Worm (Caenorhabditis elegans): Measurements from ENCODE around the gene rde-1.

The rde-1 gene

DNA sequence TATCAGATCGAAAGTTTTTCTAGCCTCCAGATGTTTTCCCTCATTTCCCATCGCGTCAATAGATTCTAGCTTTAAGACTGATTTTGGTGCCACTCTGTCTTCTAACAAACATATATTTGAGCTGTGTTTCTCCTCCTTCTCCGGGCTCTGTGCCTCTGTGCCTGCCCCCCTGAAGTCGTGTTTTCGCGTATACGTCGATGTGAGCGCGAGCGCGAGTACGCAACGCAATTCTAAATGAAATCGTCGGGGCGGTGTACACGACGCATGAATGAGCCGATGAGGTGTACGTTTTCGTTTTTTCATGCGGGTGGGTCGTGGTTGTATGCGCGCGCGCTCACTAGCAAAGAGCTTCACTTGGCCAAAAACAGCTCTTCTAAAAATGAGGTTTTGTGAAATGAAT, 25.6 kb downstream of the rde-1 start:
- TF ChIP-seq madf-3 (GFP tag; IDR thresholded peaks at IDR 0.05) (0 out of 2 replicates have a peak, but pooled peaks have one; percentile 19), tbp1 (GFP tag; optimal IDR thresholded peaks at IDR 0.05) (no peak), zfh-2 (GFP tag; conservative IDR thresholded peaks at IDR 0.05) (peak; percentile 36; the same call in 1 of the 2 replicates), bed-1 (GFP tag; IDR thresholded peaks at IDR 0.05) (no peak), ZK185.1 (tag; optimal IDR thresholded peaks at IDR 0.05; ENCODE audit: poor library complexity, severe bottlenecking) (no peak), ztf-6 (GFP tag; IDR thresholded peaks at IDR 0.05) (no peak), F57A8.1 (GFP tag; optimal IDR thresholded peaks at IDR 0.05) (no peak), attf-3 (GFP tag; conservative IDR thresholded peaks at IDR 0.05) (no peak)

DNA sequence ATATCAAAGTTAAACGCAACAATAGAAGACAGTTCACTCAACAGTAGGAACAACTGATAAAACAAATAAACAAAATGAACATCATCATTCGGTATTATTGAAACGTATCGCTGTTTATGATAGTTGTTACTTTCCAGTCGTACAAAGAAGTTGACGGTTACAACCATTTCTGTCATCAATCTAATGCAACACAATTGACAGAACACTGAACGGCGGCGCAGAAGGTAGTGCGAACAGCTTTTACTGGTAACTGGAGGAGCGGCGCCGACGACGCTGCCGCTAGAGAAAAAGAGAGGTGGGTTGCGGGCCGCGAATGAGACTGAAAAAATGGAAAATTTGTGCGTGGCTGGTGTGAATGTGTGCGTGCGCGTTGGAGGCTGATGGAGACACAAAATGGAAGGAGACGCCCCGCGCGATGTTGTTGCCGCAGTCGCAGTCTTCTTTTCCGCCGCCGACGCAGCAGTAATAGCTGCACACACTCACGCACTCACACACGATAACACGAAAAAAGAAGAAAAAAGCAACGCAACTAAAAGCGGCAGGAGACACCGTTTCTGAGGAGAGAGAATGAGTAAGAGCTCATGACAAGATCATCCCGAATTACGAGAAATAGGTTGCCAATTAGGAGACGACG, 27.2 kb downstream of the rde-1 start:
- TF ChIP-seq hsf-1 (GFP tag; IDR thresholded peaks at IDR 0.05) (0 out of 2 replicates have a peak, but pooled peaks have one; percentile 33), zfh-2 (GFP tag; conservative IDR thresholded peaks at IDR 0.05) (peak; percentile 83), hlh-26 (GFP tag; conservative IDR thresholded peaks at IDR 0.05) (no peak), K12H6.12 (tag; optimal IDR thresholded peaks at IDR 0.05) (peak; percentile 9), ets-4 (GFP tag; optimal IDR thresholded peaks at IDR 0.05) (no peak), cebp-1 (GFP tag; IDR thresholded peaks at IDR 0.05) (no peak), cebp-1 (tag; optimal IDR thresholded peaks at IDR 0.05) (peak; percentile 3)

DNA sequence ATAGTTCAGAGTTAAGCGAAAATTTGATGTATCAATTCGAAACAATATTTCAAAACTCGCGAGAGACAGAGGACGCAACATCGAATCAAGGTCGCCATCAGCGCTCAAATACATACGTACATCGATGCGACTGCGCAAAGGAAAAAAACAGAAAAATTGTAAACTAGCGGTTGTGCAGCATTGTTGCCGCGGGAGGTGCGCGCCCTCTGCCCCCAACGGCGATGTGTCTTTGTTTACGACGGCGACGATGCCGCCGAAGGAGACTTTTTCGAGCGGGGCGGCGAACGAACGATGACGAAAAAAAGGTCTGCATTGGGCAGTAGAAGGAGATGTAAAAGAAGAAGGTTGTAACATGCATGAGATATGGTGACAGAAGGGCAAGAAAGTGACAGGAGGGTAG, 28.5 kb downstream of the rde-1 start:
- TF ChIP-seq die-1 (tag; optimal IDR thresholded peaks at IDR 0.05), result no peak
- TF ChIP-seq zfh-2 (GFP tag; conservative IDR thresholded peaks at IDR 0.05), result peak; percentile 57

DNA sequence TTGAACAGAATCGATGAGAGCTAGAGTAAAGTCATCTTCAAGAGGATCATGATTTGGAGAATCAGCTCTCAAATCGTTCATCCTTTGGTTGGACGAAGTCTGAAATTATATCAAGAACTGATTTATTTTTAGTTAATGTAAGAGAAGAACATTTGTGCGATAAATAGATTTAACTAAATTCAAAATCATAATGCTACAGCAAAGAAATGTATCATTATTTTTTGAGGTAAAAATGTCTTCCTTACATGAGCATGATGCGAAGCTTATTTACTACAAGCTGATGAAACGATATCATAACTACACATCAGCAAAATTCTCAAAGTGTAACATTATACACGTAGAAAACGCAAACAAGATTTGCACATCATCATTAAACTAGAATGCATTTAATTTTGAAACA, 29.0 kb downstream of the rde-1 start, which contains the start of gene madf-4:
TSS of gene madf-4 (minus strand) at position 101 of the 400 bp plus-strand sequence.
- TF ChIP-seq sdz-38 (tag; optimal IDR thresholded peaks at IDR 0.05) (no peak), Y79H2A.3 (GFP tag; conservative IDR thresholded peaks at IDR 0.05) (no peak), attf-3 (GFP tag; conservative IDR thresholded peaks at IDR 0.05) (no peak), hrde-1 (tag; optimal IDR thresholded peaks at IDR 0.05; ENCODE audit: borderline replicate concordance) (no peak), ztf-18 (tag; optimal IDR thresholded peaks at IDR 0.05) (no peak), chd-7 (tag; optimal IDR thresholded peaks at IDR 0.05) (no peak), ztf-6 (GFP tag; IDR thresholded peaks at IDR 0.05) (no peak), unc-130 (GFP tag; optimal IDR thresholded peaks at IDR 0.05) (no peak), ekl-4 (GFP tag; IDR thresholded peaks at IDR 0.05) (no peak)

DNA sequence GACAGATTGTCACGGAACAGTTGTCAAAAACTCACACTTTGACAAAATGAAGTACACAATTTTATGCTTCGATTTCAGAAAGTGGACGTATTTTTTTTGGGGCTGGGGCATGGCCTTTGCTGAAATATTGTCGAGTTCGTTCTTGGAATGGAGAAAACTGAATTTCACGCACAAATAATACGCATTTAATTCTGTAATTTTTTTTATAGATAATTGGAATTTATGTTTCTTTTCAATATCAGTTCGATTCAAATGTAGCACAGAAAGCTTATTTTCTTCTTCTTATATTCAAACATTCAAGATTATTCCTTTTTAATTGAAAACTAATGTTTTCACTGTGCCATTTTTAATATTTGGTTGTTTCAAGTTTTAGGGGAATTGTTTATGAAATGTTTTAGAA, 31.1 kb downstream of the rde-1 start, which contains the start of gene T07C12.10:
TSS of gene T07C12.10 (minus strand) at position 101 of the 400 bp plus-strand sequence.
- TF ChIP-seq repo-1 (tag; optimal IDR thresholded peaks at IDR 0.05) (no peak), let-526 (GFP tag; IDR thresholded peaks at IDR 0.05) (no peak), B0261.1 (tag; optimal IDR thresholded peaks at IDR 0.05) (no peak), hsf-1 (GFP tag; IDR thresholded peaks at IDR 0.05) (no peak), unc-62 (GFP tag; optimal IDR thresholded peaks at IDR 0.05) (no peak), Y53G8AR.9 (GFP tag; conservative IDR thresholded peaks at IDR 0.05) (no peak), lag-1 (GFP tag; IDR thresholded peaks at IDR 0.05) (no peak), ceh-91 (GFP tag; IDR thresholded peaks at IDR 0.05) (no peak), let-607 (tag; optimal IDR thresholded peaks at IDR 0.05) (no peak), F52B5.7 (tag; optimal IDR thresholded peaks at IDR 0.05) (no peak), athp-1 (tag; optimal IDR thresholded peaks at IDR 0.05) (no peak), Y53F4B.3 (GFP tag; IDR thresholded peaks at IDR 0.05) (no peak), madf-10 (tag; optimal IDR thresholded peaks at IDR 0.05) (no peak), ekl-4 (GFP tag; IDR thresholded peaks at IDR 0.05) (no peak)
